Worm (Caenorhabditis elegans) whole organism, late embryonic: ENCODE measurements around the gene hpo-12.

Source experiments
- K09A11.1 ChIP-seq: sonication (generic microtip); optimal IDR thresholded peaks from 2 replicates; lab custom pipeline; 2017; ENCODE audit warnings: antibody characterized with exemption, mild to moderate bottlenecking, missing genetic modification characterization, missing compliant biosample characterization; ENCODE audit not compliant: insufficient read depth
- ama-1 ChIP-seq: fragments of 150-350 bp; optimal IDR thresholded peaks from 2 replicates; lab custom pipeline; 2014
- ceh-45 ChIP-seq: fragments of 200-800 bp; sonication (Bioruptor generic); IDR thresholded peaks from 2 replicates; pipeline ENCODE4 v1.3.6; 2022; ENCODE audit warnings: missing genetic modification reagents, missing genetic modification characterization, missing compliant biosample characterization
- fkh-10 ChIP-seq: fragments of 150-350 bp; optimal IDR thresholded peaks from 2 replicates; lab custom pipeline; 2014; ENCODE audit warnings: missing biosample characterization, missing genetic modification reagents, missing genetic modification characterization
- hlh-15 ChIP-seq: sonication (generic microtip); optimal IDR thresholded peaks from 2 replicates; lab custom pipeline; 2016; ENCODE audit warnings: missing genetic modification characterization, missing compliant biosample characterization
- ref-2 ChIP-seq: sonication (generic microtip); optimal IDR thresholded peaks from 2 replicates; lab custom pipeline; 2016; ENCODE audit warnings: missing genetic modification characterization, missing compliant biosample characterization
- sox-4 ChIP-seq: sonication (generic microtip); optimal IDR thresholded peaks from 2 replicates; lab custom pipeline; 2017; ENCODE audit warnings: mild to moderate bottlenecking, missing genetic modification characterization, inconsistent platforms, missing compliant biosample characterization
- tbx-2 ChIP-seq: sonication (generic microtip); optimal IDR thresholded peaks from 2 replicates; lab custom pipeline; 2016; ENCODE audit warnings: missing genetic modification characterization, missing compliant biosample characterization
- tbx-7 ChIP-seq: sonication (generic microtip); optimal IDR thresholded peaks from 2 replicates; lab custom pipeline; 2016; ENCODE audit warnings: missing genotype, missing genetic modification characterization, missing compliant biosample characterization
- unc-42 ChIP-seq: sonication (generic microtip); optimal IDR thresholded peaks from 2 replicates; lab custom pipeline; 2016; ENCODE audit warnings: missing genotype, missing genetic modification characterization, missing compliant biosample characterization
- unc-55 ChIP-seq: sonication (generic microtip); optimal IDR thresholded peaks from 2 replicates; lab custom pipeline; 2017; ENCODE audit warnings: missing biosample characterization, missing genetic modification reagents, missing genetic modification characterization

DNA sequence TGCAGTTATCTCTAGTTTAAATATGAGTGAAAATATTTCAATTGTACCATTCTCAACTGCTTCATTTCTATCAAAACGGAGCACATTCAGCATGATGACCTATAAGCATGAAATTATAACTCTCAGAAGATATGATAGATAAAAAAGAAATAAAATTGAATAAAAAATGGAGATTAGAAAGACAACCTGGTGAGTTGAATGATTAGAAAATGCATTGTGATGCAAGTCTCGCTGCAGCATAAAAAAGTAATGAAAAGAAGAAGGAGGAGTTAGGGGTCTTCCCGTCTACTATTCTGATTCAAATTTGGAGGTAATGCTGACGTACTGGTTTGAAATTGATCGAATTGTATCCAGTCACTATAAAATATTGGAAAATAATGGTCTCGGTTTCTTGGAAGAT is 38.3 kb upstream of the hpo-12 start, which contains the start of gene sre-15:
- no peak for TF ChIP-seq tbx-2 (tag; lab: Kevin White, UChicago)
- TF ChIP-seq hlh-15 (tag; lab: Kevin White, UChicago): no peak
- TF ChIP-seq K09A11.1 (tag; lab: Kevin White, UChicago): no peak
- TF ChIP-seq ref-2 (tag; lab: Kevin White, UChicago): no peak
- no peak for TF ChIP-seq tbx-7 (tag; lab: Kevin White, UChicago)
- no peak for TF ChIP-seq ceh-45 (GFP tag; lab: Robert Waterston, UW)
- no peak for TF ChIP-seq unc-55 (GFP tag; lab: Kevin White, UChicago)
- no peak for TF ChIP-seq sox-4 (tag; lab: Kevin White, UChicago)
- no peak for TF ChIP-seq fkh-10 (GFP tag; lab: Kevin White, UChicago)
- TF ChIP-seq ama-1: no peak
- TF ChIP-seq unc-42: no peak
